Fruit fly (Drosophila melanogaster): Measurements from ENCODE around the gene Sgsf.

DNA sequence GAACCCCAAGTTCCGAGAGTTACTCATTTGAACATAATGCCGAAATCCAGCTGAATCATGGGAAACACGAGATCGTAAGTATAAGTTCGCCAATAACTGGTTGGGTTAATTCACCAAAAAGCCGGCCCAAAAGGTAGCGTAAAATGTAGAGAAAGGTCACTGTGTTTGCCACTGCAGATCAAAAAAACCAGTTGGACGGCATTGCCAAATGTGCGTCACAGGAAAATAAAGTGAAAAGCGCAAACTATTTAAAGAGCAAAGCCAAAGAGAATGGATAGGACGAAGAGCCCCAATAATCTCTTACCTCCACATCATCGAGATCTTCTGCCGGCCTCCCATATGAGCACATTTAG lies 29.1 kb downstream of the Sgsf start:
- TF ChIP-seq CTCF (optimal IDR thresholded peaks at IDR 0.05) (no peak), CG8478 (optimal IDR thresholded peaks at IDR 0.05) (no peak)
